Fruit fly (Drosophila melanogaster): ENCODE measurements around the gene CG18558.

DNA sequence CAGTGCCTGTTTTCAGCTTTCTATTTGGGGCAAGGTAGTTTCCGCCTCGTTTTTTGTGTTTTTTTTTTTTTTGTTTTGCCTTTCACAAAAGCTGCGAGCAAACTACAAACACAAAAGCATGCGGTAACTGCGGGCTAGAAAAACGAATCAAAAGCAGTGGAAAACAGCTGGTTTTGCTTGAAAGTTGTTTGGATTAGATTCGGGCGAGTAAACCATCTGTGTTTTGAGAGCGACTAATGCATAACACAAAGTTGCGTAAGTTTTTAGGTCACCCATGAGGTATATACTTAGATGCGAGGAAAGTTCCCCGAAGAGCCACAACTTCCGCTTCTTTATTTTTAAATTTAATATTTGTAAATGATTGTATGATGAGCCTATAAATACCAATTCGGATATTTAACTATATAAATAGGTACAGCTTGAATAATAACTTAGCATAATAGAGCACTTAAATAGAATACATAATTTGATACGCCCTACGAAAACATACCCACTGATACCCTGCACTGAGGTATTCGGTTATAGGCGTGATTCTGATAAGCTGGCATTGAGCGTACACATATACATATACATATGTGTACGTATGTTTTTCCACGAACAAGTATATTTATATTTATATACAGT lies 28.1 kb upstream of the CG18558 start:
- no peak for TF ChIP-seq pan (optimal IDR thresholded peaks at IDR 0.05)
- TF ChIP-seq Dll (optimal IDR thresholded peaks at IDR 0.05): no peak
- no peak for TF ChIP-seq usp (GFP tag; optimal IDR thresholded peaks at IDR 0.05)
- no peak for TF ChIP-seq CG8478 (optimal IDR thresholded peaks at IDR 0.05)
